Worm (Caenorhabditis elegans): ENCODE results near the gene alh-1.

- no peak for TF ChIP-seq ceh-28 (tag; optimal IDR thresholded peaks at IDR 0.05)
- no peak for TF ChIP-seq lsy-12 (tag; optimal IDR thresholded peaks at IDR 0.05)
- no peak for TF ChIP-seq aly-2 (tag; optimal IDR thresholded peaks at IDR 0.05)
- no peak for TF ChIP-seq pha-4 (tag; optimal IDR thresholded peaks at IDR 0.05)
- TF ChIP-seq jun-1 (tag; optimal IDR thresholded peaks at IDR 0.05): no peak
These were observed 19.2 kb downstream of the alh-1 start for ce11 chrIII:5096741-5097140.

Measured in whole organism, L3 larva.